Fruit fly (Drosophila melanogaster): ENCODE results near the gene CG11619.

The CG11619 gene

dm6 chr3L:19024800-19025199, 36.7 kb upstream of the CG11619 start (continued):
- peak; percentile 78 for TF ChIP-seq CG8944 (GFP tag; optimal IDR thresholded peaks at IDR 0.05)
- peak; percentile 55 for TF ChIP-seq twi (tag; optimal IDR thresholded peaks at IDR 0.05)
- peak; percentile 47; the same call in 1 of the 2 replicates for TF ChIP-seq bowl (GFP tag; IDR thresholded peaks at IDR 0.05)
- no peak for TF ChIP-seq aop (GFP tag; IDR thresholded peaks at IDR 0.05)
- peak; percentile 23 for TF ChIP-seq CG15514 (GFP tag; optimal IDR thresholded peaks at IDR 0.05)
- peak; percentile 23 for TF ChIP-seq CG30020 (tag; optimal IDR thresholded peaks at IDR 0.05)
- no peak for TF ChIP-seq CG7745 (tag; optimal IDR thresholded peaks at IDR 0.05)
- TF ChIP-seq grau (tag; optimal IDR thresholded peaks at IDR 0.05) = peak; percentile 71
- TF ChIP-seq CG4707 (GFP tag; optimal IDR thresholded peaks at IDR 0.05) = peak; percentile 63
- peak; percentile 54 for TF ChIP-seq CG5180 (GFP tag; optimal IDR thresholded peaks at IDR 0.05)
- TF ChIP-seq so (GFP tag; IDR thresholded peaks at IDR 0.05) = peak; percentile 79; the same call in 2 of the 3 replicates
- TF ChIP-seq vnd (GFP tag; IDR thresholded peaks at IDR 0.05; ENCODE audit: partially characterized antibody) = no peak
- peak; percentile 79 for TF ChIP-seq ap (GFP tag; IDR thresholded peaks at IDR 0.05)
- peak; percentile 76 for TF ChIP-seq Chrac-16 (GFP tag; optimal IDR thresholded peaks at IDR 0.05)
- TF ChIP-seq CG34224 (GFP tag; IDR thresholded peaks at IDR 0.05; ENCODE audit: partially characterized antibody) = no peak
- peak; percentile 63 for TF ChIP-seq Fer3 (tag; optimal IDR thresholded peaks at IDR 0.05)
- TF ChIP-seq CG8290 (GFP tag; optimal IDR thresholded peaks at IDR 0.05) = peak; percentile 52
- peak; percentile 21 to 31 for TF ChIP-seq CG8290 (tag; optimal IDR thresholded peaks at IDR 0.05)
- TF ChIP-seq BEAF-32 (GFP tag; optimal IDR thresholded peaks at IDR 0.05) = no peak
- peak; percentile 50 for TF ChIP-seq gsb-n (tag; optimal IDR thresholded peaks at IDR 0.05)
- TF ChIP-seq CG13624 (GFP tag; optimal IDR thresholded peaks at IDR 0.05) = peak; percentile 63
- TF ChIP-seq Atf3 (GFP tag; optimal IDR thresholded peaks at IDR 0.05) = peak; percentile 68
- peak; percentile 72 for TF ChIP-seq Mad (GFP tag; optimal IDR thresholded peaks at IDR 0.05)
- no peak for TF ChIP-seq abd-A (tag; optimal IDR thresholded peaks at IDR 0.05)
- TF ChIP-seq gcm2 (GFP tag; optimal IDR thresholded peaks at IDR 0.05) = peak; percentile 76
- no peak for TF ChIP-seq Dfd (GFP tag; optimal IDR thresholded peaks at IDR 0.05)
- TF ChIP-seq CG16779 (GFP tag; IDR thresholded peaks at IDR 0.05) = no peak
- TF ChIP-seq nmo (GFP tag; optimal IDR thresholded peaks at IDR 0.05) = peak; percentile 82
- TF ChIP-seq HLH4C (GFP tag; IDR thresholded peaks at IDR 0.05; ENCODE audit: partially characterized antibody) = no peak
- TF ChIP-seq ssp (GFP tag; IDR thresholded peaks at IDR 0.05) = peak; percentile 58
- TF ChIP-seq CG5953 (GFP tag; IDR thresholded peaks at IDR 0.05) = peak; percentile 54; the same call in 1 of the 2 replicates
- TF ChIP-seq Atf-2 (GFP tag; optimal IDR thresholded peaks at IDR 0.05) = peak; percentile 74
- peak; percentile 11 for TF ChIP-seq Dek (tag; optimal IDR thresholded peaks at IDR 0.05)
- TF ChIP-seq CG11093 (GFP tag; IDR thresholded peaks at IDR 0.05) = peak; percentile 62; the same call in 2 of the 3 replicates
- peak; percentile 18 for TF ChIP-seq ERR (GFP tag; optimal IDR thresholded peaks at IDR 0.05)
- no peak for TF ChIP-seq stwl (tag; optimal IDR thresholded peaks at IDR 0.05)
- TF ChIP-seq fu2 (GFP tag; optimal IDR thresholded peaks at IDR 0.05) = peak; percentile 8
- TF ChIP-seq CG9727 (GFP tag; optimal IDR thresholded peaks at IDR 0.05) = peak; percentile 86
- peak; percentile 70 for TF ChIP-seq oc (tag; optimal IDR thresholded peaks at IDR 0.05)
- no peak for TF ChIP-seq prd (optimal IDR thresholded peaks at IDR 0.05)
- TF ChIP-seq prd (GFP tag; IDR thresholded peaks at IDR 0.05) = peak; percentile 91
- TF ChIP-seq CG3407 (GFP tag; optimal IDR thresholded peaks at IDR 0.05) = peak; percentile 44
- peak; percentile 55 for TF ChIP-seq CG9437 (GFP tag; optimal IDR thresholded peaks at IDR 0.05)
- no peak for TF ChIP-seq maf-S (GFP tag; optimal IDR thresholded peaks at IDR 0.05)
- peak; percentile 45 for TF ChIP-seq CG18476 (GFP tag; optimal IDR thresholded peaks at IDR 0.05)
- TF ChIP-seq slp2 (GFP tag; optimal IDR thresholded peaks at IDR 0.05) = peak; percentile 80
- peak; percentile 23 for TF ChIP-seq CG13123 (GFP tag; optimal IDR thresholded peaks at IDR 0.05)
- TF ChIP-seq dpn (GFP tag; optimal IDR thresholded peaks at IDR 0.05) = peak; percentile 65 to 70
- peak; percentile 77 for TF ChIP-seq tin (GFP tag; optimal IDR thresholded peaks at IDR 0.05)
- TF ChIP-seq CG17612 (GFP tag; IDR thresholded peaks at IDR 0.05) = no peak
- peak; percentile 51 for TF ChIP-seq Sry-δ (GFP tag; optimal IDR thresholded peaks at IDR 0.05)
- no peak for TF ChIP-seq Poxn (GFP tag; IDR thresholded peaks at IDR 0.05)
